Fruit fly (Drosophila melanogaster): ENCODE measurements around the gene Mur29B.

Mur29B gene

dm6 chr2L:8376717-8377116 is 24.7 kb downstream of the Mur29B start, which contains the start of the genes CG13390 and CG17294 (continued):
- TF ChIP-seq stc (GFP tag; IDR thresholded peaks at IDR 0.05) (peak; percentile 100), bab2 (GFP tag; optimal IDR thresholded peaks at IDR 0.05) (peak; percentile 96), CG17359 (tag; optimal IDR thresholded peaks at IDR 0.05) (peak; percentile 100), CG2712 (tag; optimal IDR thresholded peaks at IDR 0.05) (peak; percentile 100), D19B (GFP tag; optimal IDR thresholded peaks at IDR 0.05) (peak; percentile 97), chif (GFP tag; optimal IDR thresholded peaks at IDR 0.05) (peak; percentile 87 to 95), dati (GFP tag; IDR thresholded peaks at IDR 0.05) (peak; percentile 98), Myb (GFP tag; optimal IDR thresholded peaks at IDR 0.05) (peak; percentile 69), CG9797 (GFP tag; optimal IDR thresholded peaks at IDR 0.05) (peak; percentile 65), CG2199 (GFP tag; IDR thresholded peaks at IDR 0.05) (peak; percentile 99), Elba2 (GFP tag; optimal IDR thresholded peaks at IDR 0.05) (peak; percentile 82), CG13123 (GFP tag; optimal IDR thresholded peaks at IDR 0.05) (peak; percentile 98), tap (tag; optimal IDR thresholded peaks at IDR 0.05) (peak; percentile 100), CG17912 (GFP tag; optimal IDR thresholded peaks at IDR 0.05) (peak; percentile 99), pros (GFP tag; optimal IDR thresholded peaks at IDR 0.05) (peak; percentile 89), tll (GFP tag; optimal IDR thresholded peaks at IDR 0.05) (peak in 1 of 2 experiments; percentile 84), Adf1 (GFP tag; IDR thresholded peaks at IDR 0.05) (peak; percentile 93), ab (GFP tag; optimal IDR thresholded peaks at IDR 0.05) (peak; percentile 76), CG32532 (GFP tag; IDR thresholded peaks at IDR 0.05) (peak; percentile 100), wek (GFP tag; optimal IDR thresholded peaks at IDR 0.05) (peak; percentile 94), MBD-R2 (GFP tag; IDR thresholded peaks at IDR 0.05) (peak; percentile 100), oc (tag; optimal IDR thresholded peaks at IDR 0.05) (peak; percentile 100), CG17612 (GFP tag; IDR thresholded peaks at IDR 0.05) (peak; percentile 99), eve (GFP tag; optimal IDR thresholded peaks at IDR 0.05) (no peak), mirr (GFP tag; optimal IDR thresholded peaks at IDR 0.05) (peak; percentile 99), CG11247 (GFP tag; IDR thresholded peaks at IDR 0.05) (peak; percentile 99), CG9932 (GFP tag; IDR thresholded peaks at IDR 0.05) (peak; percentile 100), CG12299 (tag; optimal IDR thresholded peaks at IDR 0.05) (peak; percentile 100), CG15269 (tag; optimal IDR thresholded peaks at IDR 0.05) (peak; percentile 100), lola (GFP tag; optimal IDR thresholded peaks at IDR 0.05) (peak in 1 of 3 experiments; percentile 99), toy (GFP tag; IDR thresholded peaks at IDR 0.05) (peak; percentile 99), Bteb2 (GFP tag; optimal IDR thresholded peaks at IDR 0.05) (peak; percentile 98), CG5245 (GFP tag; optimal IDR thresholded peaks at IDR 0.05) (peak; percentile 98), trem (tag; optimal IDR thresholded peaks at IDR 0.05) (peak; percentile 97), Fer1 (GFP tag; optimal IDR thresholded peaks at IDR 0.05) (peak; percentile 100), Usf (GFP tag; optimal IDR thresholded peaks at IDR 0.05) (peak; percentile 98), kni (GFP tag; optimal IDR thresholded peaks at IDR 0.05) (peak; percentile 97), bsh (GFP tag; optimal IDR thresholded peaks at IDR 0.05) (peak; percentile 97 to 100), tna (GFP tag; IDR thresholded peaks at IDR 0.05; ENCODE audit: partially characterized antibody) (peak; percentile 28; the same call in 1 of the 2 replicates), gro (GFP tag; optimal IDR thresholded peaks at IDR 0.05) (peak; percentile 97), CG9215 (GFP tag; IDR thresholded peaks at IDR 0.05) (peak; percentile 99), CG1832 (GFP tag; optimal IDR thresholded peaks at IDR 0.05) (peak; percentile 2), B-H1 (GFP tag; IDR thresholded peaks at IDR 0.05) (peak; percentile 99), BEAF-32 (GFP tag; optimal IDR thresholded peaks at IDR 0.05) (peak; percentile 75), Max (GFP tag; optimal IDR thresholded peaks at IDR 0.05) (peak; percentile 99), gfzf (GFP tag; optimal IDR thresholded peaks at IDR 0.05) (no peak), ci (GFP tag; IDR thresholded peaks at IDR 0.05) (peak; percentile 100), nmo (GFP tag; optimal IDR thresholded peaks at IDR 0.05) (peak; percentile 100), Ets97D (GFP tag; optimal IDR thresholded peaks at IDR 0.05) (peak; percentile 90), Awh (GFP tag; IDR thresholded peaks at IDR 0.05) (peak; percentile 100)
